Worm (Caenorhabditis elegans) whole organism, young adult: ENCODE data around the gene B0524.5.
A peak's percentile ranks its signal among the peaks of the same experiment; 100 is the strongest.

ENCODE experiments used
- B0019.2 ChIP-seq: fragments of 200-800 bp; sonication (Bioruptor generic); conservative IDR thresholded peaks from 2 replicates; pipeline ENCODE4 v1.3.6; 2022; ENCODE audit warnings: missing genetic modification reagents, missing genetic modification characterization, missing compliant biosample characterization
- Y79H2A.3 ChIP-seq: fragments of 200-800 bp; sonication (Bioruptor generic); conservative IDR thresholded peaks from 2 replicates; pipeline ENCODE4 v1.3.6; 2022; ENCODE audit warnings: missing genetic modification reagents, missing genetic modification characterization, missing compliant biosample characterization
- ceh-27 ChIP-seq: fragments of 200-800 bp; sonication (Bioruptor generic); optimal IDR thresholded peaks from 2 replicates; lab custom pipeline; 2018; ENCODE audit warnings: mild to moderate bottlenecking, missing genetic modification characterization, moderate library complexity, missing compliant biosample characterization
- dpff-1 ChIP-seq: sonication (generic microtip); optimal IDR thresholded peaks from 2 replicates; lab custom pipeline; 2017; ENCODE audit warnings: mild to moderate bottlenecking, missing genetic modification characterization, missing compliant biosample characterization
- efl-1 ChIP-seq: fragments of 150-350 bp; optimal IDR thresholded peaks from 2 replicates; lab custom pipeline; 2014; ENCODE audit warnings: missing biosample characterization, missing genetic modification reagents, missing genetic modification characterization
- nfya-1 ChIP-seq: sonication (generic microtip); optimal IDR thresholded peaks from 2 replicates; lab custom pipeline; 2017; ENCODE audit warnings: antibody characterized with exemption, missing compliant biosample characterization, missing genetic modification characterization, borderline replicate concordance; ENCODE audit not compliant: insufficient read depth
- pha-4 ChIP-seq: fragments of 150-350 bp; sonication (generic microtip); optimal IDR thresholded peaks from 2 replicates; lab custom pipeline; 2014; ENCODE audit warnings: missing biosample characterization, missing genetic modification reagents, missing genetic modification characterization
- snpc-4 ChIP-seq, 5 experiments: fragments of 150-350 bp in 1 of 5; sonication (generic microtip) in 4 of 5; optimal IDR thresholded peaks; 2 replicates each; lab custom pipeline; 2014 to 2018; ENCODE audit warnings: missing genetic modification characterization in 5 of 5, missing biosample characterization in 3 of 5, antibody characterized with exemption in 2 of 5, mild to moderate bottlenecking in 2 of 5, missing compliant biosample characterization in 2 of 5, missing genotype in 2 of 5, moderate library complexity in 2 of 5, missing genetic modification reagents in 1 of 5
- unc-62 ChIP-seq: fragments of 150-350 bp; optimal IDR thresholded peaks from 2 replicates; lab custom pipeline; 2014; ENCODE audit warnings: missing biosample characterization, missing genetic modification reagents, missing genetic modification characterization
- xnd-1 ChIP-seq: sonication (generic microtip); optimal IDR thresholded peaks from 2 replicates; lab custom pipeline; 2016; ENCODE audit warnings: missing genotype, missing genetic modification reagents, missing genetic modification characterization, missing compliant biosample characterization
- zfh-2 ChIP-seq: fragments of 200-800 bp; sonication (Bioruptor generic); conservative IDR thresholded peaks from 2 replicates; pipeline ENCODE4 v1.3.6; 2022; ENCODE audit warnings: missing genetic modification reagents, missing genetic modification characterization, missing compliant biosample characterization
- ztf-22 ChIP-seq: fragments of 200-800 bp; sonication (Bioruptor generic); optimal IDR thresholded peaks from 2 replicates; lab custom pipeline; 2018; ENCODE audit warnings: mild to moderate bottlenecking, missing genetic modification characterization, moderate library complexity, missing compliant biosample characterization

DNA sequence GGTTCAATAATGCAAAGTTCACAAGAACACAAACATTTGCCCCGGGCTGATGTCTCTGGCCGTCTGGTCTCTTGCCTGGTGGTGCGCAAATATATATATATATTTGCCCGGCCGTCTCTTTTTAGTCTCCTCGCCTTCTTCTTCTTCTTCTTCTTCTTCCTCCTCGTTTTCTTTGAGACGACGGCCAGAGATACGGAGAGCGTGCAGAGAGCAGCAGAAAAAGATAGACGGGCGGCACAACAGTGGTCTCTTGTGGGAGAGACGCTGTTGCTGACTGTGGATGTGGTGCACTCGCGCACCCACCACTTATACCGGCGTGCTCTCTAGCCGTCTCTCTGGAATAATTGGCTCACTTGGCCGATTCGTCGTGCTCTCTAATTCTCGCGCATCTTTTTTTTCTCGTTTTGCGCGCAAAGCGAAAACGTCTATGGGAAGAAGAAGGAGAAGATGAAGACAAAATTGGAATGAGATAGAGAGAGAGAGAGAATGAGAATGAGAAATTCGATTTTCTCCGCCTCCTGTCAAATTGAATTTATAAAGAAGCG is 27.5 kb upstream of the B0524.5 start:
- TF ChIP-seq snpc-4 (GFP tag; optimal IDR thresholded peaks at IDR 0.05; lab: Kevin White, UChicago) (peak; percentile 75), snpc-4 (tag; optimal IDR thresholded peaks at IDR 0.05; lab: Kevin White, UChicago) (peak in 3 of 4 experiments; percentile 65 to 78 (median 74)), xnd-1 (no peak), nfya-1 (no peak), pha-4 (peak; percentile 58), dpff-1 (tag; lab: Kevin White, UChicago) (no peak), efl-1 (GFP tag; lab: Kevin White, UChicago) (no peak), unc-62 (GFP tag; lab: Kevin White, UChicago) (peak; percentile 46), B0019.2 (no peak), Y79H2A.3 (GFP tag; lab: Robert Waterston, UW) (no peak; the same call in 1 of the 2 replicates), zfh-2 (GFP tag; lab: Robert Waterston, UW) (peak; percentile 100), ceh-27 (GFP tag; lab: Kevin White, UChicago) (peak; percentile 93), ztf-22 (GFP tag; lab: Kevin White, UChicago) (peak; percentile 100)
